Fruit fly (Drosophila melanogaster) Kc167 (cell line): ENCODE results near the gene Cyt-c1L.

ENCODE experiments used
- Myc ChIP-seq: fragments of >200 bp; optimal IDR thresholded peaks from 2 replicates; lab custom pipeline; 2017; ENCODE audit warnings: missing external identifiers
- Sin3A ChIP-seq: fragments of >200 bp; optimal IDR thresholded peaks from 2 replicates; lab custom pipeline; 2018; ENCODE audit warnings: missing external identifiers
- h ChIP-seq: fragments of >200 bp; optimal IDR thresholded peaks from 3 replicates; lab custom pipeline; 2018; ENCODE audit warnings: missing external identifiers
- insv ChIP-seq: fragments of >200 bp; optimal IDR thresholded peaks from 3 replicates; lab custom pipeline; 2018; ENCODE audit warnings: missing external identifiers
- psq ChIP-seq: fragments of >200 bp; optimal IDR thresholded peaks from 2 replicates; lab custom pipeline; 2017; ENCODE audit warnings: missing external identifiers
- ttk ChIP-seq: sonication (Bioruptor generic); optimal IDR thresholded peaks from 2 replicates; lab custom pipeline; 2017; ENCODE audit warnings: missing external identifiers

DNA sequence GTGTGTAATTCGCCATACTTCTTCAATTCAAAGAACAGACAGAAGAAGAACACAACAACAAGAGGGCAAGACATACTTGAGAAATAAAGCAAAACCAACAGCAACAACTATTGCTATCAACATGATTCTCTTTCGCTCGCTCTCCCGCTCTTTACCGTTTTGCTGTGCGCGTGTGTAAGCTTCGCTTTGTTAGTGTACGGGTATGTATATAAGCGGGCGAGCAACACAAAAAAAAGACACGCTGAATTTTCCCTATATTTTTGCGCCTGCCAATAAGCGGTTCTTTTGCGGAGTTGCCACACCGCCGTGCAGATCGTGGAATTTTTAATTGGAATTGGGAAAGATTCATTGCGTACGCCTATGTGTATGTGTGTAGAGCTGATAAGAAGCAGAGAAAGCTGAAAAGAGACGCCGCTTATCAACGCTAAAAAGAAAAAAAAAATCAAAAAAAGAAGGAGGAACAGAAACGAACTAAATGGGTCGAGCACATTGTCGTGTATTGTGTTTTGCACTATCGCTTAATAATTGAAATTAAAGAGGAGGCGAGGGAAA is 11.1 kb upstream of the Cyt-c1L start:
- TF ChIP-seq Myc (lab: Kevin White, UChicago) (no peak), ttk (lab: Kevin White, UChicago) (no peak), insv (lab: Kevin White, UChicago) (no peak), Sin3A (no peak), psq (lab: Kevin White, UChicago) (no peak), h (lab: Kevin White, UChicago) (no peak)
